Worm (Caenorhabditis elegans) whole organism, L1 larva: ENCODE results near the gene hlh-28.

Source experiments
- ceh-82 ChIP-seq, 3 experiments: fragments of 150-350 bp in 1 of 3; sonication (generic microtip) in 2 of 3; optimal IDR thresholded peaks; 2 replicates each; lab custom pipeline; 2014 to 2017; ENCODE audit warnings: missing biosample characterization in 3 of 3, missing genetic modification characterization in 3 of 3
- ceh-88 ChIP-seq: fragments of 200-800 bp; sonication (Bioruptor generic); IDR thresholded peaks from 2 replicates; pipeline ENCODE4 v1.3.6; 2022; ENCODE audit warnings: missing genetic modification characterization, missing compliant biosample characterization
- dsc-1 ChIP-seq: sonication (generic microtip); optimal IDR thresholded peaks from 2 replicates; lab custom pipeline; 2016; ENCODE audit warnings: mild to moderate bottlenecking, missing genetic modification characterization, missing compliant biosample characterization
- elt-3 ChIP-seq, 6 experiments: fragments of 150-350 bp in 1 of 6; sonication (generic microtip); optimal IDR thresholded peaks; 2 replicates each; lab custom pipeline; 2017 to 2018; ENCODE audit warnings: missing biosample characterization in 6 of 6, missing genetic modification characterization in 6 of 6, inconsistent platforms in 1 of 6
- hpl-2 ChIP-seq: fragments of 150-350 bp; optimal IDR thresholded peaks from 2 replicates; lab custom pipeline; 2014; ENCODE audit warnings: missing biosample characterization, missing genetic modification reagents, missing genetic modification characterization
- jun-1 ChIP-seq: fragments of 150-350 bp; optimal IDR thresholded peaks from 2 replicates; lab custom pipeline; 2014; ENCODE audit warnings: missing biosample characterization, missing genetic modification reagents, missing genetic modification characterization
- lin-15B ChIP-seq: fragments of 150-350 bp; sonication (generic microtip); optimal IDR thresholded peaks from 3 replicates; lab custom pipeline; 2014; ENCODE audit warnings: missing biosample characterization, missing genetic modification characterization
- nhr-12 ChIP-seq: sonication (generic microtip); optimal IDR thresholded peaks from 2 replicates; lab custom pipeline; 2017; ENCODE audit warnings: missing biosample characterization, missing genetic modification characterization
- nhr-28 ChIP-seq: fragments of 150-350 bp; optimal IDR thresholded peaks from 2 replicates; lab custom pipeline; 2014; ENCODE audit warnings: missing biosample characterization, missing genetic modification characterization
- nhr-76 ChIP-seq: sonication (generic microtip); optimal IDR thresholded peaks from 2 replicates; lab custom pipeline; 2017; ENCODE audit warnings: missing biosample characterization, missing genetic modification characterization
- nhr-85 ChIP-seq: sonication (generic microtip); peaks from one replicate; lab custom pipeline; 2016; ENCODE audit warnings: missing genetic modification characterization, inconsistent platforms, missing compliant biosample characterization
- pqm-1 ChIP-seq: sonication (generic microtip); optimal IDR thresholded peaks from 3 replicates; lab custom pipeline; 2017; ENCODE audit warnings: missing biosample characterization, missing genetic modification characterization
- sptf-1 ChIP-seq: fragments of 150-350 bp; optimal IDR thresholded peaks from 2 replicates; lab custom pipeline; 2014; ENCODE audit warnings: missing biosample characterization, missing genetic modification characterization
- unc-62 ChIP-seq: fragments of 150-350 bp; optimal IDR thresholded peaks from 2 replicates; lab custom pipeline; 2014; ENCODE audit warnings: missing biosample characterization, missing genetic modification reagents, missing genetic modification characterization

DNA sequence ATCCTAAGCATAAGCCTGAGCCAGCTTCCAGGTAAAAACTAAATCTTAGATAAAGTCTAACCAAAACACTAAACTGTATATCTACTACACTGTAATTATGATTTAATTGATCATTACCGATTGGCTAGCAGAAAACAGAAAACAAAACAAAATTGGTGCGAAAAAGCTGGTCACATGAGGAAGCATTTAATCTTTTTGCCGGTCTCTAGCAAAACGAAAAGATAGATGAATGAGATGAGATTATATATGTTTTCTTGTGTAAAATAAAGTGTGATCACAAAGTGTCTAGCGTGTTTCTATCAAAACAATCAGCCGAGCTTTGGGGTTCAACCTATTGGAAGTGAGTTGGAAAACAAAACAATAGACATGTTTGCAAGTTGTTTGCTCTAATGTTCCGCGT is 16.0 kb upstream of the hlh-28 start:
- TF ChIP-seq nhr-85 (tag; lab: Kevin White, UChicago), result no peak
- TF ChIP-seq unc-62 (GFP tag; lab: Kevin White, UChicago), result no peak
- no peak for TF ChIP-seq sptf-1 (tag; lab: Kevin White, UChicago)
- no peak for TF ChIP-seq nhr-12 (tag; lab: Kevin White, UChicago)
- TF ChIP-seq nhr-76, result no peak
- no peak for TF ChIP-seq nhr-28 (tag; lab: Kevin White, UChicago)
- TF ChIP-seq dsc-1 (tag; lab: Kevin White, UChicago), result peak; percentile 62
- TF ChIP-seq pqm-1 (tag; lab: Kevin White, UChicago), result no peak
- TF ChIP-seq ceh-82 (tag; optimal IDR thresholded peaks at IDR 0.05; lab: Kevin White, UChicago), result no peak
- no peak for TF ChIP-seq lin-15B
- no peak for TF ChIP-seq elt-3 (tag; optimal IDR thresholded peaks at IDR 0.05; lab: Kevin White, UChicago)
- TF ChIP-seq jun-1 (tag; lab: Kevin White, UChicago), result no peak
- no peak for TF ChIP-seq hpl-2 (GFP tag; lab: Kevin White, UChicago)
- no peak for TF ChIP-seq ceh-88
